Fruit fly (Drosophila melanogaster) whole organism, embryonic: ENCODE results near the gene CG4133.

ENCODE experiments used
- Bgb ChIP-seq: fragments of 200-800 bp; sonication (Bioruptor generic); IDR thresholded peaks from 2 replicates; pipeline ENCODE4 v1.3.6; 2022; ENCODE audit warnings: missing biosample characterization, missing genetic modification characterization; ENCODE audit not compliant: partially characterized antibody
- CG10321 ChIP-seq: fragments of 200-800 bp; sonication (Bioruptor generic); IDR thresholded peaks from 2 replicates; pipeline ENCODE4 v1.3.6; 2022; ENCODE audit warnings: missing biosample characterization, missing genetic modification characterization
- CG10543 ChIP-seq: fragments of 200-800 bp; sonication (Bioruptor generic); optimal IDR thresholded peaks from 3 replicates; lab custom pipeline; 2017; ENCODE audit warnings: missing biosample characterization, mild to moderate bottlenecking, missing genetic modification characterization, moderate library complexity
- CG11504 ChIP-seq: fragments of 200-800 bp; sonication (Bioruptor generic); optimal IDR thresholded peaks from 3 replicates; lab custom pipeline; 2019; ENCODE audit warnings: missing biosample characterization, mild to moderate bottlenecking, missing genetic modification characterization, moderate library complexity
- CG12155 ChIP-seq: fragments of 200-800 bp; sonication (Bioruptor generic); optimal IDR thresholded peaks from 3 replicates; lab custom pipeline; 2016; ENCODE audit warnings: missing biosample characterization, missing genetic modification characterization
- CG12744 ChIP-seq: fragments of 200-800 bp; sonication (Bioruptor generic); optimal IDR thresholded peaks from 2 replicates; lab custom pipeline; 2016; ENCODE audit warnings: missing biosample characterization, missing genetic modification characterization
- CG15073 ChIP-seq: fragments of 200-800 bp; sonication (Bioruptor generic); optimal IDR thresholded peaks from 2 replicates; lab custom pipeline; 2016; ENCODE audit warnings: missing biosample characterization, missing genetic modification characterization
- CG15601 ChIP-seq: fragments of 200-800 bp; sonication (Bioruptor generic); optimal IDR thresholded peaks from 3 replicates; lab custom pipeline; 2019; ENCODE audit warnings: missing biosample characterization, mild to moderate bottlenecking, missing genetic modification characterization, moderate library complexity
- CG1647 ChIP-seq: fragments of 200-800 bp; sonication (Bioruptor generic); optimal IDR thresholded peaks from 3 replicates; lab custom pipeline; 2016; ENCODE audit warnings: missing biosample characterization, missing genetic modification characterization
- CG17829 ChIP-seq: fragments of 200-800 bp; optimal IDR thresholded peaks from 2 replicates; lab custom pipeline; 2019; ENCODE audit warnings: missing biosample characterization, mild to moderate bottlenecking, missing genetic modification characterization, moderate library complexity
- CG3726 ChIP-seq: fragments of 200-800 bp; sonication (Bioruptor generic); IDR thresholded peaks from 3 replicates; pipeline ENCODE4, ENCODE4 v1.3.6; 2022; ENCODE audit warnings: missing biosample characterization, missing genetic modification characterization
- CG3847 ChIP-seq: fragments of 200-800 bp; sonication (Bioruptor generic); IDR thresholded peaks from 2 replicates; pipeline ENCODE4 v1.3.6; 2022; ENCODE audit warnings: missing biosample characterization, missing genetic modification characterization
- CG4820 ChIP-seq: fragments of 200-800 bp; sonication (Bioruptor generic); optimal IDR thresholded peaks from 3 replicates; lab custom pipeline; 2016; ENCODE audit warnings: missing biosample characterization, missing genetic modification characterization
- CG6689 ChIP-seq: fragments of 200-800 bp; sonication (Bioruptor generic); IDR thresholded peaks from 2 replicates; pipeline ENCODE4 v1.3.6; 2022; ENCODE audit warnings: missing biosample characterization, missing genetic modification characterization
- CG6791 ChIP-seq: fragments of 200-800 bp; sonication (Bioruptor generic); IDR thresholded peaks from 3 replicates; pipeline ENCODE4 v1.3.6; 2022; ENCODE audit warnings: missing biosample characterization, missing genetic modification characterization; ENCODE audit not compliant: partially characterized antibody
- CG7357 ChIP-seq: fragments of 200-800 bp; sonication (Bioruptor generic); IDR thresholded peaks from 3 replicates; pipeline ENCODE4 v1.3.6; 2022; ENCODE audit warnings: missing biosample characterization, missing genetic modification characterization
- CG7963 ChIP-seq: fragments of 200-800 bp; sonication (Bioruptor generic); IDR thresholded peaks from 3 replicates; pipeline ENCODE4 v1.3.6; 2022; ENCODE audit warnings: missing biosample characterization, missing genetic modification characterization; ENCODE audit not compliant: partially characterized antibody
- CG8924 ChIP-seq: fragments of 200-800 bp; optimal IDR thresholded peaks from 3 replicates; lab custom pipeline; 2019; ENCODE audit warnings: missing biosample characterization, mild to moderate bottlenecking, missing genetic modification characterization, moderate library complexity
- Dbx ChIP-seq: fragments of 200-800 bp; sonication (Bioruptor generic); IDR thresholded peaks from 3 replicates; pipeline ENCODE4 v1.3.6; 2022; ENCODE audit warnings: missing biosample characterization, missing genetic modification characterization
- Dip3 ChIP-seq: fragments of 200-800 bp; sonication (Bioruptor generic); optimal IDR thresholded peaks from 3 replicates; lab custom pipeline; 2016; ENCODE audit warnings: missing biosample characterization, missing genetic modification characterization
- ERR ChIP-seq: fragments of 200-800 bp; sonication (Bioruptor generic); optimal IDR thresholded peaks from 2 replicates; lab custom pipeline; 2016; ENCODE audit warnings: missing biosample characterization, missing genetic modification characterization
- Fer3 ChIP-seq: fragments of 200-800 bp; sonication (Bioruptor generic); optimal IDR thresholded peaks from 2 replicates; lab custom pipeline; 2018; ENCODE audit warnings: missing biosample characterization, mild to moderate bottlenecking, missing genetic modification characterization, moderate library complexity
- HLH4C ChIP-seq: fragments of 200-800 bp; sonication (Bioruptor generic); IDR thresholded peaks from 3 replicates; pipeline ENCODE4 v1.3.6; 2022; ENCODE audit warnings: missing biosample characterization, missing genetic modification characterization; ENCODE audit not compliant: partially characterized antibody
- HmgZ ChIP-seq: fragments of 200-800 bp; sonication (Bioruptor generic); optimal IDR thresholded peaks from 2 replicates; lab custom pipeline; 2018; ENCODE audit warnings: missing biosample characterization, mild to moderate bottlenecking, missing genetic modification characterization
- Hr51 ChIP-seq, 2 experiments: fragments of 200-800 bp; sonication (Bioruptor generic); optimal IDR thresholded peaks; 2 replicates in 1 of 2; 3 replicates in 1 of 2; lab custom pipeline; 2016 to 2018; ENCODE audit warnings: missing biosample characterization in 2 of 2, missing genetic modification characterization in 2 of 2, mild to moderate bottlenecking in 1 of 2, moderate library complexity in 1 of 2
- MBD-R2 ChIP-seq: fragments of 200-800 bp; sonication (Bioruptor generic); IDR thresholded peaks from 2 replicates; pipeline ENCODE4 v1.3.6; 2022; ENCODE audit warnings: missing biosample characterization, missing genetic modification characterization
- Nf-YB ChIP-seq: fragments of 200-800 bp; sonication (Bioruptor generic); optimal IDR thresholded peaks from 3 replicates; lab custom pipeline; 2019; ENCODE audit warnings: missing biosample characterization, mild to moderate bottlenecking, missing genetic modification characterization, moderate library complexity
- Side ChIP-seq: fragments of 200-800 bp; sonication (Bioruptor generic); optimal IDR thresholded peaks from 2 replicates; lab custom pipeline; 2016; ENCODE audit warnings: missing biosample characterization, missing genetic modification characterization
- Six4 ChIP-seq: fragments of 200-800 bp; sonication (Bioruptor generic); optimal IDR thresholded peaks from 2 replicates; lab custom pipeline; 2016; ENCODE audit warnings: missing biosample characterization, missing genetic modification characterization
- Taf1 ChIP-seq: fragments of 200-800 bp; sonication (Bioruptor generic); IDR thresholded peaks from 2 replicates; pipeline ENCODE4 v1.3.6; 2022; ENCODE audit warnings: missing biosample characterization, missing genetic modification characterization
- Usf ChIP-seq: fragments of 200-800 bp; sonication (Bioruptor generic); optimal IDR thresholded peaks from 2 replicates; lab custom pipeline; 2017; ENCODE audit warnings: missing genotype, missing biosample characterization, missing genetic modification characterization
- aop ChIP-seq: fragments of 200-800 bp; sonication (Bioruptor generic); IDR thresholded peaks from 2 replicates; pipeline ENCODE4 v1.3.6; 2022; ENCODE audit warnings: missing biosample characterization, missing genetic modification characterization
- ash1 ChIP-seq: fragments of 200-800 bp; sonication (Bioruptor generic); optimal IDR thresholded peaks from 2 replicates; lab custom pipeline; 2018; ENCODE audit warnings: missing biosample characterization, mild to moderate bottlenecking, missing genetic modification characterization
- crc ChIP-seq: fragments of 200-800 bp; sonication (Bioruptor generic); optimal IDR thresholded peaks from 2 replicates; lab custom pipeline; 2016; ENCODE audit warnings: missing biosample characterization, missing genetic modification characterization
- fru ChIP-seq: fragments of >200 bp; optimal IDR thresholded peaks from 2 replicates; lab custom pipeline; 2017
- gro ChIP-seq: fragments of 200-800 bp; sonication (Bioruptor generic); optimal IDR thresholded peaks from 2 replicates; lab custom pipeline; 2016; ENCODE audit warnings: missing biosample characterization, missing genetic modification characterization
- her ChIP-seq: fragments of 200-800 bp; sonication (Bioruptor generic); optimal IDR thresholded peaks from 2 replicates; lab custom pipeline; 2016; ENCODE audit warnings: missing biosample characterization, missing genetic modification characterization
- nmo ChIP-seq: fragments of 200-800 bp; sonication (Bioruptor generic); optimal IDR thresholded peaks from 2 replicates; lab custom pipeline; 2018; ENCODE audit warnings: missing biosample characterization, mild to moderate bottlenecking, missing genetic modification characterization, moderate library complexity
- pan ChIP-seq, 4 experiments: fragments of >200 bp in 3 of 4; fragments of 200-800 bp in 1 of 4; sonication (Bioruptor generic) in 1 of 4; optimal IDR thresholded peaks in 3 of 4; IDR thresholded peaks in 1 of 4; 2 replicates each; pipeline versions ENCODE4 v1.3.6 to Lab custom; 2017 to 2022; ENCODE audit warnings: missing biosample characterization in 2 of 4, missing genetic modification characterization in 2 of 4, mixed read lengths in 1 of 4
- pnt ChIP-seq: fragments of 200-800 bp; sonication (Bioruptor generic); optimal IDR thresholded peaks from 3 replicates; lab custom pipeline; 2016; ENCODE audit warnings: missing biosample characterization, missing genetic modification characterization
- prd ChIP-seq, 3 experiments: fragments of >200 bp in 2 of 3; fragments of 200-800 bp in 1 of 3; sonication (Bioruptor generic) in 1 of 3; optimal IDR thresholded peaks in 2 of 3; IDR thresholded peaks in 1 of 3; 2 replicates in 2 of 3; 3 replicates in 1 of 3; pipeline versions ENCODE4 v1.3.6 to Lab custom; 2017 to 2022; ENCODE audit warnings: missing biosample characterization in 1 of 3, missing genetic modification characterization in 1 of 3
- seq ChIP-seq: fragments of 200-800 bp; sonication (Bioruptor generic); IDR thresholded peaks from 2 replicates; pipeline ENCODE4 v1.3.6; 2022; ENCODE audit warnings: missing biosample characterization, missing genetic modification characterization
- so ChIP-seq: fragments of 200-800 bp; sonication (Bioruptor generic); IDR thresholded peaks from 3 replicates; pipeline ENCODE4 v1.3.6; 2022; ENCODE audit warnings: missing biosample characterization, missing genetic modification characterization
- ttk ChIP-seq: fragments of 200-800 bp; sonication (Bioruptor generic); IDR thresholded peaks from 2 replicates; pipeline ENCODE4 v2.1.2; 2022; ENCODE audit warnings: missing biosample characterization, missing genetic modification characterization
- vnd ChIP-seq: fragments of 200-800 bp; sonication (Bioruptor generic); IDR thresholded peaks from 3 replicates; pipeline ENCODE4 v1.3.6; 2022; ENCODE audit warnings: missing biosample characterization, missing genetic modification characterization; ENCODE audit not compliant: partially characterized antibody
- yki ChIP-seq: fragments of >200 bp; optimal IDR thresholded peaks from 3 replicates; lab custom pipeline; 2018
- z ChIP-seq: fragments of 200-800 bp; sonication (Bioruptor generic); IDR thresholded peaks from 3 replicates; pipeline ENCODE4 v1.3.6; 2022; ENCODE audit warnings: missing biosample characterization, missing genetic modification characterization

The CG4133 gene

DNA sequence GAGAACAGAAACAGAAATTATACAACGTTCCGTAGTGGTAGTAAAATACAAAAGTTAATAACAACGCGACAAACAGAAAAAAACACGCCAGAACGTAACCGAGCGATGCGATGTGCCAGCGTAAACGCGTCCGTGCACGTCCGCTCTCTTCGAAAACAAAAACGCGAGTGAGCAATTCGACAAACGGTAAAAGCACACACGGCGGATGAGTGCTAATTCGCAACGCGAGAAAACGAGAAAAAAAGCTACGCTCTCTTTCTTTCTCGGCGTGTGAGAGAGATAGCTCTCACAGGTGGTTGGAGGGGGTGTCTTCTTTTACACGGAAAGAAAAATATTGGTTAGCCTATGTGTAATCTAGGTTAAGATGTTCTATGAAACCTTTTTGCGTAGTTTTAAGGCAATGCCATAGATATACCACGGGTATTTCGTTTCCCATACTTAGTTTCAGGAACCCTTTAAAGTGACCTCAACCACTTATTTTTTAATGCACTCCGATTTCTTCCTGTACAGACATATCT, 16.8 kb downstream of the CG4133 start, which contains the start of gene CG4297 (continued):
- TF ChIP-seq Usf (GFP tag; lab: Kevin White, UChicago) (peak; percentile 78), CG11504 (tag; lab: Kevin White, UChicago) (peak; percentile 93), ERR (GFP tag; lab: Kevin White, UChicago) (peak; percentile 89), Side (peak; percentile 94), CG7963 (no peak), seq (GFP tag; lab: Robert Waterston, UW) (no peak), Dbx (GFP tag; lab: Robert Waterston, UW) (no peak), CG8924 (tag; lab: Kevin White, UChicago) (peak; percentile 93), her (GFP tag; lab: Kevin White, UChicago) (peak; percentile 94), MBD-R2 (GFP tag; lab: Robert Waterston, UW) (no peak), CG17829 (peak; percentile 91), Dip3 (peak; percentile 90), CG3726 (GFP tag; lab: Robert Waterston, UW) (no peak), pan (optimal IDR thresholded peaks at IDR 0.05; lab: Kevin White, UChicago) (no peak), pan (GFP tag; optimal IDR thresholded peaks at IDR 0.05 in 1 of 2, IDR thresholded peaks at IDR 0.05 in 1 of 2) (no peak), CG7357 (peak; percentile 86), gro (peak; percentile 90), Hr51 (GFP tag; optimal IDR thresholded peaks at IDR 0.05; lab: Kevin White, UChicago) (peak; percentile 86 to 94), Fer3 (tag; lab: Kevin White, UChicago) (peak; percentile 93), Taf1 (GFP tag; lab: Robert Waterston, UW) (no peak), HLH4C (GFP tag; lab: Robert Waterston, UW) (no peak), CG4820 (GFP tag; lab: Kevin White, UChicago) (peak; percentile 90), z (GFP tag; lab: Robert Waterston, UW) (no peak), Nf-YB (GFP tag; lab: Kevin White, UChicago) (peak; percentile 62), CG10321 (GFP tag; lab: Robert Waterston, UW) (no peak), Six4 (GFP tag; lab: Kevin White, UChicago) (peak; percentile 94), nmo (peak; percentile 92), ash1 (GFP tag; lab: Kevin White, UChicago) (peak; percentile 75), vnd (GFP tag; lab: Robert Waterston, UW) (no peak), fru (lab: Kevin White, UChicago) (no peak), CG3847 (GFP tag; lab: Robert Waterston, UW) (no peak), HmgZ (tag; lab: Kevin White, UChicago) (peak; percentile 95), CG15601 (peak; percentile 84), yki (lab: Kevin White, UChicago) (no peak), CG12155 (GFP tag; lab: Kevin White, UChicago) (peak; percentile 86), aop (GFP tag; lab: Robert Waterston, UW) (no peak), CG6791 (GFP tag; lab: Robert Waterston, UW) (no peak), so (no peak), Bgb (GFP tag; lab: Robert Waterston, UW) (no peak), CG12744 (GFP tag; lab: Kevin White, UChicago) (peak; percentile 84), CG15073 (GFP tag; lab: Kevin White, UChicago) (peak; percentile 68), ttk (GFP tag; lab: Robert Waterston, UW) (no peak), CG10543 (GFP tag; lab: Kevin White, UChicago) (peak; percentile 89), CG6689 (GFP tag; lab: Robert Waterston, UW) (no peak), prd (optimal IDR thresholded peaks at IDR 0.05; lab: Kevin White, UChicago) (no peak), prd (GFP tag; IDR thresholded peaks at IDR 0.05; lab: Robert Waterston, UW) (no peak), crc (GFP tag; lab: Kevin White, UChicago) (peak; percentile 92), CG1647 (GFP tag; lab: Kevin White, UChicago) (peak; percentile 89), pnt (GFP tag; lab: Kevin White, UChicago) (peak; percentile 90)
- TF ChIP-seq, all 482 proteins: peak for 300
